Worm (Caenorhabditis elegans): ENCODE results near the gene gst-22.

The gst-22 gene

ce11 chrV:16253687-16254086 is 21.6 kb upstream of the gst-22 start, which contains the start of gene gcy-20:
Gene gcy-20, minus strand, starts transcription at chrV:16253787.
- TF ChIP-seq mel-28 (tag; optimal IDR thresholded peaks at IDR 0.05; ENCODE audit: borderline replicate concordance) (no peak), ets-4 (GFP tag; optimal IDR thresholded peaks at IDR 0.05) (no peak), xnd-1 (tag; optimal IDR thresholded peaks at IDR 0.05) (no peak), ztf-3 (GFP tag; optimal IDR thresholded peaks at IDR 0.05) (no peak), snpc-4 (GFP tag; optimal IDR thresholded peaks at IDR 0.05) (no peak), snpc-4 (tag; optimal IDR thresholded peaks at IDR 0.05) (no peak), chd-7 (tag; optimal IDR thresholded peaks at IDR 0.05) (no peak), unc-62 (GFP tag; optimal IDR thresholded peaks at IDR 0.05) (no peak), attf-3 (GFP tag; conservative IDR thresholded peaks at IDR 0.05) (no peak), madf-6 (GFP tag; IDR thresholded peaks at IDR 0.05) (no peak)

- TF ChIP-seq madf-6 (GFP tag; IDR thresholded peaks at IDR 0.05): no peak
- no peak for TF ChIP-seq nhr-179 (tag; optimal IDR thresholded peaks at IDR 0.05)
- no peak for TF ChIP-seq hsf-1 (GFP tag; IDR thresholded peaks at IDR 0.05)
- TF ChIP-seq T26A5.8 (tag; optimal IDR thresholded peaks at IDR 0.05): no peak
- TF ChIP-seq F57C9.4 (tag; optimal IDR thresholded peaks at IDR 0.05): no peak
- no peak for TF ChIP-seq hlh-26 (GFP tag; conservative IDR thresholded peaks at IDR 0.05)
- no peak for TF ChIP-seq ztf-22 (GFP tag; optimal IDR thresholded peaks at IDR 0.05)
- TF ChIP-seq dox-1 (GFP tag; IDR thresholded peaks at IDR 0.05): no peak
These were observed 17.0 kb upstream of the gst-22 start for ce11 chrV:16249105-16249504.

DNA sequence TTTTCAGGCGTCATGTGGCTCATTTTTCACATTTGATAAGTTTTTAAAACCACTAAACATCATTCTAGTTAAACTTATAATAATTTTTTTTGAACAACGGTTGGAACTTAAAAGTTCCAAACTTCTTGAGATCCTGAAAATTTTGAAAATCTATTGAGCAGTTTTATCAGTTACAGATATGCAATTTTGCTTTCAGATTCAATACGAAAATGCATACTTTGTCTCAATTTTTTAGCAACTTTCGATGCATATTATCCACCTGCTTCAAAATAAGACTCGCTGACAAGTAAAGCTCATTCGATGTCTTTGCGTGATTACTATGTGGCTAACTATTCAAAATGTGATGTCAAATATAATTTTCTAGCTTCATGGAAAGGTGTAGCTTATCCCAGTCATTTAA is 14.5 kb upstream of the gst-22 start, which contains the start of gene srh-95:
Gene srh-95 (plus strand): TSS at position 301 of the 400 bp plus-strand sequence.
- TF ChIP-seq lin-35 (GFP tag; optimal IDR thresholded peaks at IDR 0.05): no peak

DNA sequence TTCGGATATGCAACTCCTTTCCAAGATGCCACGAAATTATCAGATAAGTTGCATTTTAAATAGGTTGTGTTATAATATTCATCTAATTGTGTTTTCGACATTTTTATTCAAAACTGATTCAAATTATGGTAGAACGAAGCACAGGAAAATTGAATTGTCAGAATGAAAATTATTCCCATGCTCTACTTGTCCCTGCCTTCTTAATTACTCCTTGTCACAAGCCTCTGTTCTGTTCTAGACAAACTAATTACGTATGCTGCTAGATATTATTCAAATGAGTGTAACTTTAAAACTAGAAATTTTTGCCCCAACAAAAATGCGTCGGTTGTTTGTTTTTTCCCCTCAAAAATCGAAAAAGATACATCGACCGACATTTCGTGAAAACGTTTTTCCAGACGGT is 12.0 kb upstream of the gst-22 start, which contains the start of gene srh-104:
Gene srh-104 (minus strand): TSS at position 101 of the 400 bp plus-strand sequence.
- TF ChIP-seq Y53G8AR.9 (GFP tag; conservative IDR thresholded peaks at IDR 0.05) (no peak), nhr-27 (tag; optimal IDR thresholded peaks at IDR 0.05) (no peak), F57C9.4 (tag; optimal IDR thresholded peaks at IDR 0.05) (no peak), ztf-18 (tag; optimal IDR thresholded peaks at IDR 0.05) (no peak), B0019.2 (GFP tag; conservative IDR thresholded peaks at IDR 0.05) (no peak), lin-26 (GFP tag; IDR thresholded peaks at IDR 0.05) (no peak), madf-10 (tag; optimal IDR thresholded peaks at IDR 0.05) (no peak), C06A6.2 (GFP tag; conservative IDR thresholded peaks at IDR 0.05) (no peak), aptf-3 (GFP tag; IDR thresholded peaks at IDR 0.05) (no peak), Y95B8A.8 (GFP tag; IDR thresholded peaks at IDR 0.05) (no peak), ekl-4 (GFP tag; IDR thresholded peaks at IDR 0.05) (no peak)

DNA sequence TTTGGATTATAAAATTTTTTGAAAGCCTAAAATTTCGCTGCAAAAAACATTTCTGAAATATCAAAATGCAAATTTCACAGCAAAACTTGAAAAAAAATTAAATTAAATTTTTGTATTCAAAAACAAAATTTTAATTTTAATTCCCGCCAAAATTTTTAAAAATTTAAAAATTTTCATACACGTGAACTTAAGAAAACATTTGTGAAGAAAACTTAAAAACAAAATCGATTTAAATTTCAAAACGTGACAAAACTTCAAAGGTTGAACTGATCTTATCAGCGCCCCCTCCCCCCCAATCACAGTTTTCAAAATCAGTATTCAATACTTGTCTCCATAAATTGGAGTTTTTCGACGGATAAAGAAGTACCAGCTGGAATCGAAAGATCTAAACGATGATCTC is 5.1 kb upstream of the gst-22 start, which contains the start of gene F21H7.5:
Gene F21H7.5 (plus strand): TSS at position 301 of the 400 bp plus-strand sequence.
- TF ChIP-seq nhr-80 (tag; optimal IDR thresholded peaks at IDR 0.05) (no peak), ztf-22 (GFP tag; optimal IDR thresholded peaks at IDR 0.05) (no peak), sptf-2 (GFP tag; optimal IDR thresholded peaks at IDR 0.05) (no peak), chd-7 (tag; optimal IDR thresholded peaks at IDR 0.05) (no peak), attf-6 (GFP tag; IDR thresholded peaks at IDR 0.05) (no peak), hmg-20 (GFP tag; IDR thresholded peaks at IDR 0.05) (no peak), zfh-2 (GFP tag; conservative IDR thresholded peaks at IDR 0.05) (no peak), lsy-27 (tag; optimal IDR thresholded peaks at IDR 0.05; ENCODE audit: borderline replicate concordance, insufficient read depth) (no peak)

All from whole organism, young adult.